Worm (Caenorhabditis elegans) whole organism, young adult: ENCODE results near the gene usp-33.

Experiments
- B0019.2 ChIP-seq: fragments of 200-800 bp; sonication (Bioruptor generic); conservative IDR thresholded peaks from 2 replicates; pipeline ENCODE4 v1.3.6; 2022; ENCODE audit warnings: missing genetic modification reagents, missing genetic modification characterization, missing compliant biosample characterization
- B0261.1 ChIP-seq: sonication (generic microtip); optimal IDR thresholded peaks from 2 replicates; lab custom pipeline; 2016; ENCODE audit warnings: mild to moderate bottlenecking, missing genetic modification characterization, moderate library complexity, missing compliant biosample characterization
- B0336.3 ChIP-seq: fragments of 200-800 bp; sonication (Bioruptor generic); IDR thresholded peaks from 2 replicates; pipeline ENCODE4 v1.3.6; 2022; ENCODE audit warnings: missing genetic modification characterization, missing compliant biosample characterization
- C17E4.6 ChIP-seq: fragments of 200-800 bp; sonication (Bioruptor generic); IDR thresholded peaks from 2 replicates; pipeline ENCODE4 v1.3.6; 2022; ENCODE audit warnings: missing genetic modification reagents, missing genetic modification characterization, missing compliant biosample characterization
- F39B2.1 ChIP-seq: fragments of 200-800 bp; sonication (Bioruptor generic); IDR thresholded peaks from 2 replicates; pipeline ENCODE4 v1.3.6; 2022; ENCODE audit warnings: missing genetic modification reagents, missing genetic modification characterization, missing compliant biosample characterization
- F49E8.2 ChIP-seq: sonication (generic microtip); optimal IDR thresholded peaks from 3 replicates; lab custom pipeline; 2017; ENCODE audit warnings: missing genetic modification characterization, mild to moderate bottlenecking, missing compliant biosample characterization, antibody characterized with exemption, moderate library complexity; ENCODE audit not compliant: insufficient read depth
- F57A8.1 ChIP-seq: fragments of 200-800 bp; sonication (Bioruptor generic); optimal IDR thresholded peaks from 2 replicates; lab custom pipeline; 2018; ENCODE audit warnings: mild to moderate bottlenecking, missing genetic modification characterization, moderate library complexity, missing compliant biosample characterization
- F57C9.4 ChIP-seq: sonication (generic microtip); optimal IDR thresholded peaks from 2 replicates; lab custom pipeline; 2017; ENCODE audit warnings: mild to moderate bottlenecking, missing genetic modification characterization, missing compliant biosample characterization
- K11D2.4 ChIP-seq: fragments of 200-800 bp; sonication (Bioruptor generic); IDR thresholded peaks from 2 replicates; pipeline ENCODE4 v1.3.6; 2022; ENCODE audit warnings: missing genetic modification reagents, missing genetic modification characterization, missing compliant biosample characterization
- T07F8.4 ChIP-seq: sonication (generic microtip); optimal IDR thresholded peaks from 2 replicates; lab custom pipeline; 2016; ENCODE audit warnings: mild to moderate bottlenecking, missing genetic modification characterization, moderate library complexity, missing compliant biosample characterization
- Y53F4B.3 ChIP-seq: fragments of 200-800 bp; sonication (Bioruptor generic); IDR thresholded peaks from 2 replicates; pipeline ENCODE4 v1.3.6; 2022; ENCODE audit warnings: missing genetic modification reagents, missing genetic modification characterization, missing compliant biosample characterization
- Y53G8AR.9 ChIP-seq: fragments of 200-800 bp; sonication (Bioruptor generic); conservative IDR thresholded peaks from 2 replicates; pipeline ENCODE4 v1.3.6; 2022; ENCODE audit warnings: missing genetic modification reagents, missing genetic modification characterization, missing compliant biosample characterization
- Y56A3A.18 ChIP-seq: fragments of 200-800 bp; sonication (Bioruptor generic); IDR thresholded peaks from 2 replicates; pipeline ENCODE4 v1.3.6; 2022; ENCODE audit warnings: missing genetic modification reagents, missing genetic modification characterization, missing compliant biosample characterization
- akir-1 ChIP-seq: fragments of 200-800 bp; sonication (Bioruptor generic); optimal IDR thresholded peaks from 2 replicates; lab custom pipeline; 2018; ENCODE audit warnings: mild to moderate bottlenecking, missing genetic modification characterization, moderate library complexity, missing compliant biosample characterization
- aptf-2 ChIP-seq: fragments of 200-800 bp; sonication (Bioruptor generic); conservative IDR thresholded peaks from 2 replicates; pipeline ENCODE4 v1.3.6; 2022; ENCODE audit warnings: missing genetic modification reagents, missing genetic modification characterization, missing compliant biosample characterization
- aptf-3 ChIP-seq: fragments of 200-800 bp; sonication (Bioruptor generic); IDR thresholded peaks from 2 replicates; pipeline ENCODE4 v1.3.6; 2022; ENCODE audit warnings: missing genetic modification characterization, missing compliant biosample characterization
- athp-1 ChIP-seq: sonication (generic microtip); optimal IDR thresholded peaks from 2 replicates; lab custom pipeline; 2017; ENCODE audit warnings: mild to moderate bottlenecking, missing genetic modification characterization, missing compliant biosample characterization
- cebp-2 ChIP-seq: fragments of 200-800 bp; sonication (Bioruptor generic); IDR thresholded peaks from 2 replicates; pipeline ENCODE4 v1.3.6; 2022; ENCODE audit warnings: missing genetic modification characterization, missing compliant biosample characterization
- ceh-40 ChIP-seq: fragments of 200-800 bp; sonication (Bioruptor generic); IDR thresholded peaks from 2 replicates; pipeline ENCODE4 v1.3.6; 2022; ENCODE audit warnings: missing genetic modification characterization, missing compliant biosample characterization
- ceh-79 ChIP-seq: sonication (generic microtip); optimal IDR thresholded peaks from 2 replicates; lab custom pipeline; 2017; ENCODE audit warnings: mild to moderate bottlenecking, missing genetic modification characterization, missing compliant biosample characterization
- chd-7 ChIP-seq: sonication (generic microtip); optimal IDR thresholded peaks from 2 replicates; lab custom pipeline; 2016; ENCODE audit warnings: mild to moderate bottlenecking, missing genetic modification characterization, moderate library complexity, missing compliant biosample characterization
- die-1 ChIP-seq: sonication (generic microtip); optimal IDR thresholded peaks from 2 replicates; lab custom pipeline; 2016; ENCODE audit warnings: missing genotype, mild to moderate bottlenecking, missing genetic modification characterization, missing compliant biosample characterization
- fkh-3 ChIP-seq: sonication (generic microtip); optimal IDR thresholded peaks from 2 replicates; lab custom pipeline; 2016; ENCODE audit warnings: mild to moderate bottlenecking, missing genetic modification characterization, missing compliant biosample characterization
- hlh-12 ChIP-seq: sonication (generic microtip); optimal IDR thresholded peaks from 2 replicates; lab custom pipeline; 2016; ENCODE audit warnings: missing genetic modification characterization, missing compliant biosample characterization
- hlh-26 ChIP-seq: fragments of 200-800 bp; sonication (Bioruptor generic); conservative IDR thresholded peaks from 2 replicates; pipeline ENCODE4 v1.3.6; 2022; ENCODE audit warnings: missing genetic modification reagents, missing genetic modification characterization, missing compliant biosample characterization
- hmg-20 ChIP-seq: fragments of 200-800 bp; sonication (Bioruptor generic); IDR thresholded peaks from 2 replicates; pipeline ENCODE4 v1.3.6; 2022; ENCODE audit warnings: missing genetic modification reagents, missing genetic modification characterization, missing compliant biosample characterization
- lag-1 ChIP-seq: fragments of 200-800 bp; sonication (Bioruptor generic); IDR thresholded peaks from 2 replicates; pipeline ENCODE4 v1.3.6; 2022; ENCODE audit warnings: missing genetic modification reagents, missing genetic modification characterization, missing compliant biosample characterization
- let-607 ChIP-seq, 2 experiments: fragments of 200-800 bp in 1 of 2; sonication (Bioruptor generic) in 1 of 2; sonication (generic microtip) in 1 of 2; optimal IDR thresholded peaks; 2 replicates each; lab custom pipeline; 2016 to 2018; ENCODE audit warnings: mild to moderate bottlenecking in 2 of 2, missing compliant biosample characterization in 2 of 2, missing genetic modification characterization in 2 of 2, moderate library complexity in 2 of 2, missing genotype in 1 of 2
- lin-35 ChIP-seq, 3 experiments: fragments of 150-350 bp in 2 of 3; sonication (generic microtip) in 1 of 3; optimal IDR thresholded peaks; 2 replicates each; lab custom pipeline; 2014 to 2018; ENCODE audit warnings: missing biosample characterization in 3 of 3, missing genetic modification characterization in 3 of 3, missing genetic modification reagents in 3 of 3
- lin-54 ChIP-seq: fragments of 200-800 bp; sonication (Bioruptor generic); optimal IDR thresholded peaks from 2 replicates; lab custom pipeline; 2018; ENCODE audit warnings: mild to moderate bottlenecking, missing genetic modification characterization, missing compliant biosample characterization
- lsl-1 ChIP-seq: fragments of 200-800 bp; sonication (Bioruptor generic); optimal IDR thresholded peaks from 2 replicates; lab custom pipeline; 2018; ENCODE audit warnings: mild to moderate bottlenecking, missing genetic modification characterization, moderate library complexity, missing compliant biosample characterization
- lsy-27 ChIP-seq: sonication (generic microtip); optimal IDR thresholded peaks from 2 replicates; lab custom pipeline; 2017; ENCODE audit warnings: missing genetic modification characterization, mild to moderate bottlenecking, missing compliant biosample characterization, antibody characterized with exemption, missing genotype, borderline replicate concordance; ENCODE audit not compliant: insufficient read depth
- madf-6 ChIP-seq: fragments of 200-800 bp; sonication (Bioruptor generic); IDR thresholded peaks from 2 replicates; pipeline ENCODE4 v1.3.6; 2022; ENCODE audit warnings: missing genetic modification reagents, missing genetic modification characterization, missing compliant biosample characterization
- madf-8 ChIP-seq: fragments of 200-800 bp; sonication (Bioruptor generic); conservative IDR thresholded peaks from 2 replicates; pipeline ENCODE4 v1.3.6; 2022; ENCODE audit warnings: missing genetic modification reagents, missing genetic modification characterization, missing compliant biosample characterization
- mcd-1 ChIP-seq: fragments of 200-800 bp; sonication (Bioruptor generic); IDR thresholded peaks from 2 replicates; pipeline ENCODE4 v1.3.6; 2022; ENCODE audit warnings: missing genetic modification reagents, missing genetic modification characterization, missing compliant biosample characterization
- mel-28 ChIP-seq: sonication (generic microtip); optimal IDR thresholded peaks from 2 replicates; lab custom pipeline; 2016; ENCODE audit warnings: borderline replicate concordance, mild to moderate bottlenecking, missing genetic modification characterization, missing compliant biosample characterization
- mxl-1 ChIP-seq: sonication (generic microtip); optimal IDR thresholded peaks from 2 replicates; lab custom pipeline; 2016; ENCODE audit warnings: missing genetic modification characterization, missing compliant biosample characterization
- nfya-1 ChIP-seq: sonication (generic microtip); optimal IDR thresholded peaks from 2 replicates; lab custom pipeline; 2017; ENCODE audit warnings: antibody characterized with exemption, missing compliant biosample characterization, missing genetic modification characterization, borderline replicate concordance; ENCODE audit not compliant: insufficient read depth
- nfya-2 ChIP-seq: fragments of 200-800 bp; sonication (Bioruptor generic); IDR thresholded peaks from 2 replicates; pipeline ENCODE4 v1.3.6; 2022; ENCODE audit warnings: missing genetic modification reagents, missing genetic modification characterization, missing compliant biosample characterization
- snpc-1.3 ChIP-seq: sonication (generic microtip); optimal IDR thresholded peaks from 2 replicates; lab custom pipeline; 2017; ENCODE audit warnings: missing genetic modification characterization, mild to moderate bottlenecking, missing compliant biosample characterization, antibody characterized with exemption, moderate library complexity, missing genotype, missing genetic modification reagents; ENCODE audit not compliant: insufficient read depth
- snpc-3.4 ChIP-seq: sonication (generic microtip); optimal IDR thresholded peaks from 2 replicates; lab custom pipeline; 2017; ENCODE audit warnings: missing genetic modification characterization, mild to moderate bottlenecking, missing compliant biosample characterization, antibody characterized with exemption, moderate library complexity, missing genotype, missing genetic modification reagents
- tbp1 ChIP-seq: fragments of 200-800 bp; sonication (Bioruptor generic); optimal IDR thresholded peaks from 2 replicates; lab custom pipeline; 2018; ENCODE audit warnings: mild to moderate bottlenecking, missing genetic modification characterization, missing compliant biosample characterization
- tlf-1 ChIP-seq: fragments of 200-800 bp; sonication (Bioruptor generic); optimal IDR thresholded peaks from 2 replicates; lab custom pipeline; 2018; ENCODE audit warnings: mild to moderate bottlenecking, missing genetic modification characterization, missing compliant biosample characterization
- unc-130 ChIP-seq: sonication (generic microtip); optimal IDR thresholded peaks from 2 replicates; lab custom pipeline; 2016; ENCODE audit warnings: missing genetic modification reagents, missing genetic modification characterization, missing compliant biosample characterization
- xnd-1 ChIP-seq: sonication (generic microtip); optimal IDR thresholded peaks from 2 replicates; lab custom pipeline; 2016; ENCODE audit warnings: missing genotype, missing genetic modification reagents, missing genetic modification characterization, missing compliant biosample characterization
- zfh-2 ChIP-seq: fragments of 200-800 bp; sonication (Bioruptor generic); conservative IDR thresholded peaks from 2 replicates; pipeline ENCODE4 v1.3.6; 2022; ENCODE audit warnings: missing genetic modification reagents, missing genetic modification characterization, missing compliant biosample characterization
- ztf-26 ChIP-seq: sonication (generic microtip); optimal IDR thresholded peaks from 2 replicates; lab custom pipeline; 2017; ENCODE audit warnings: missing genetic modification characterization, missing compliant biosample characterization
- ztf-28 ChIP-seq: fragments of 200-800 bp; sonication (Bioruptor generic); IDR thresholded peaks from 2 replicates; pipeline ENCODE4 v1.3.6; 2022; ENCODE audit warnings: missing genetic modification reagents, missing genetic modification characterization, missing compliant biosample characterization

Gene usp-33

DNA sequence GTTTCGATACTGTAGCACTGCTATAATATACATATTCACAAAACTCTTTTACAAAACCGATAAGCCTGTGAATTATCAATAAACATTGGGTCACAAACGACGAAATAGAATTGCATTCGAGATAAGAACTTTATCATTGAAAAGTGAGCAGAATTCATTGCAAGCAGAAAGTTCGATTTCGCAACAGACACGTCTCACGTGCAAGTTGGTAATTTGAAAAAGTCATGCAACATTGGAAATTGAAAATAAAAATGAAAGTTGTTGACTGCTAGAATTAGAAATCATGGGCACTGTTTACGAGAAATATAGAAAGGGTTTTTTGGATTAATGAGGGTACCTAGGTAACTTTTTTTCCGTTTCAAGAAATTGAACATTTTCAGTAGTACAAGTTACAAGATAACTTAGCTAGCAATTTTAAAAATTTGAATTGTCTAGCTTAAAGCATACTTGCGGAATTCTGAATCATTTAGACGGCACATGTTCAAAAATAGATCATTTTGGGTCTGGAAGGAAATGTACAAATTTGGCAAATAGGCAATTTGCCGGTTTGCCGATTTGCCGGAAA, 19.4 kb downstream of the usp-33 start (continued):
- no peak for TF ChIP-seq B0261.1 (tag; lab: Kevin White, UChicago)
- TF ChIP-seq tbp1 (GFP tag; lab: Kevin White, UChicago), result peak; percentile 46
- peak; percentile 59 to 72 for TF ChIP-seq let-607 (tag; optimal IDR thresholded peaks at IDR 0.05; lab: Kevin White, UChicago)
- TF ChIP-seq aptf-2 (GFP tag; lab: Robert Waterston, UW), result no peak
- no peak for TF ChIP-seq fkh-3 (tag; lab: Kevin White, UChicago)
- no peak for TF ChIP-seq madf-8 (GFP tag; lab: Robert Waterston, UW)
- TF ChIP-seq ceh-40 (GFP tag; lab: Robert Waterston, UW), result no peak
- no peak for TF ChIP-seq unc-130 (GFP tag; lab: Kevin White, UChicago)
- TF ChIP-seq akir-1 (GFP tag; lab: Kevin White, UChicago), result no peak
- no peak for TF ChIP-seq F49E8.2 (tag; lab: Kevin White, UChicago)
- TF ChIP-seq cebp-2 (GFP tag; lab: Robert Waterston, UW), result no peak
- peak; percentile 50 for TF ChIP-seq chd-7 (tag; lab: Kevin White, UChicago)
- no peak for TF ChIP-seq Y53F4B.3 (GFP tag; lab: Robert Waterston, UW)
- peak; percentile 46 for TF ChIP-seq tlf-1
- TF ChIP-seq athp-1 (tag; lab: Kevin White, UChicago), result no peak
- TF ChIP-seq K11D2.4 (GFP tag; lab: Robert Waterston, UW), result no peak
- no peak for TF ChIP-seq lin-35 (GFP tag; optimal IDR thresholded peaks at IDR 0.05; lab: Kevin White, UChicago)
- TF ChIP-seq lin-54 (GFP tag; lab: Kevin White, UChicago), result peak; percentile 15
- no peak for TF ChIP-seq lsl-1 (GFP tag; lab: Kevin White, UChicago)
- no peak for TF ChIP-seq F57C9.4 (tag; lab: Kevin White, UChicago)
- TF ChIP-seq B0336.3, result peak; percentile 91
- 0 out of 2 replicates have a peak, but pooled peaks have one; percentile 66 for TF ChIP-seq Y53G8AR.9 (GFP tag; lab: Robert Waterston, UW)
- TF ChIP-seq nfya-2, result no peak
- TF ChIP-seq F39B2.1 (GFP tag; lab: Robert Waterston, UW), result no peak
- no peak for TF ChIP-seq zfh-2
- no peak for TF ChIP-seq B0019.2 (GFP tag; lab: Robert Waterston, UW)
- TF ChIP-seq ceh-79 (tag; lab: Kevin White, UChicago), result no peak
- TF ChIP-seq aptf-3 (GFP tag; lab: Robert Waterston, UW), result no peak
- TF ChIP-seq ztf-28 (GFP tag; lab: Robert Waterston, UW), result no peak
- TF ChIP-seq madf-6 (GFP tag; lab: Robert Waterston, UW), result no peak
- TF ChIP-seq mcd-1 (GFP tag; lab: Robert Waterston, UW), result no peak
- no peak for TF ChIP-seq lsy-27 (tag; lab: Kevin White, UChicago)
- no peak for TF ChIP-seq snpc-1.3 (tag; lab: Kevin White, UChicago)
- TF ChIP-seq mel-28 (tag; lab: Kevin White, UChicago), result no peak
- TF ChIP-seq Y56A3A.18 (GFP tag; lab: Robert Waterston, UW), result peak; percentile 24; the same call in 1 of the 2 replicates
- no peak for TF ChIP-seq lag-1 (GFP tag; lab: Robert Waterston, UW)
- 0 out of 2 replicates have a peak, but pooled peaks have one; percentile 16 for TF ChIP-seq hmg-20 (GFP tag; lab: Robert Waterston, UW)
- TF ChIP-seq nfya-1 (tag; lab: Kevin White, UChicago), result no peak
- no peak for TF ChIP-seq F57A8.1
- no peak for TF ChIP-seq xnd-1 (tag; lab: Kevin White, UChicago)
- no peak for TF ChIP-seq mxl-1 (tag; lab: Kevin White, UChicago)
- TF ChIP-seq ztf-26 (tag; lab: Kevin White, UChicago), result peak; percentile 15
- no peak for TF ChIP-seq T07F8.4 (tag; lab: Kevin White, UChicago)
- no peak for TF ChIP-seq hlh-12 (tag; lab: Kevin White, UChicago)
- no peak for TF ChIP-seq C17E4.6
- TF ChIP-seq hlh-26 (GFP tag; lab: Robert Waterston, UW), result no peak
- no peak for TF ChIP-seq snpc-3.4
- no peak for TF ChIP-seq die-1
